Worm (Caenorhabditis elegans) whole organism, L4 larva: ENCODE measurements around the gene nhr-268.

Experiments
- D1046.2 ChIP-seq: fragments of 200-800 bp; sonication (Bioruptor generic); IDR thresholded peaks from 2 replicates; pipeline ENCODE4 v1.3.6; 2022; ENCODE audit warnings: missing genetic modification characterization, missing compliant biosample characterization
- F37D6.2 ChIP-seq: sonication (generic microtip); optimal IDR thresholded peaks from 2 replicates; lab custom pipeline; 2016; ENCODE audit warnings: mild to moderate bottlenecking, missing genetic modification characterization, missing compliant biosample characterization
- Y5F2A.4 ChIP-seq: fragments of 200-800 bp; sonication (Bioruptor generic); optimal IDR thresholded peaks from 2 replicates; lab custom pipeline; 2018; ENCODE audit warnings: mild to moderate bottlenecking, missing genetic modification characterization, missing compliant biosample characterization
- ZK337.2 ChIP-seq: fragments of 200-800 bp; sonication (Bioruptor generic); IDR thresholded peaks from 2 replicates; pipeline ENCODE4 v1.3.6; 2022; ENCODE audit warnings: missing genetic modification reagents, missing genetic modification characterization, missing compliant biosample characterization
- ZK546.5 ChIP-seq, 2 experiments: sonication (generic microtip); optimal IDR thresholded peaks; 2 replicates each; lab custom pipeline; 2017; ENCODE audit warnings: missing biosample characterization in 2 of 2, missing genetic modification characterization in 2 of 2
- aha-1 ChIP-seq: fragments of 150-350 bp; peaks from one replicate; lab custom pipeline; 2014; ENCODE audit warnings: missing biosample characterization, missing genetic modification characterization
- arid-1 ChIP-seq: fragments of 200-800 bp; sonication (Bioruptor generic); conservative IDR thresholded peaks from 2 replicates; pipeline ENCODE4 v1.3.6; 2022; ENCODE audit warnings: missing genetic modification reagents, missing genetic modification characterization, missing compliant biosample characterization
- ceh-32 ChIP-seq: sonication (generic microtip); optimal IDR thresholded peaks from 2 replicates; lab custom pipeline; 2016; ENCODE audit warnings: mild to moderate bottlenecking, missing genetic modification characterization, missing compliant biosample characterization; ENCODE audit not compliant: poor library complexity
- ceh-62 ChIP-seq: sonication (generic microtip); optimal IDR thresholded peaks from 2 replicates; lab custom pipeline; 2017; ENCODE audit warnings: missing biosample characterization, missing genetic modification characterization
- daf-16 ChIP-seq, 3 experiments: sonication (generic microtip); optimal IDR thresholded peaks; 2 replicates each; lab custom pipeline; 2016 to 2017; ENCODE audit warnings: missing genetic modification characterization in 3 of 3, missing genetic modification reagents in 3 of 3, mild to moderate bottlenecking in 2 of 3, missing compliant biosample characterization in 2 of 3, missing biosample characterization in 1 of 3, moderate library complexity in 1 of 3
- dpl-1 ChIP-seq: fragments of 150-350 bp; optimal IDR thresholded peaks from 2 replicates; lab custom pipeline; 2014; ENCODE audit warnings: missing biosample characterization, missing genetic modification reagents, missing genetic modification characterization
- dve-1 ChIP-seq: sonication (generic microtip); optimal IDR thresholded peaks from 2 replicates; lab custom pipeline; 2017; ENCODE audit warnings: antibody characterized with exemption, mild to moderate bottlenecking, missing genetic modification characterization, missing compliant biosample characterization; ENCODE audit not compliant: insufficient read depth
- egl-43 ChIP-seq: fragments of 200-800 bp; sonication (Bioruptor generic); IDR thresholded peaks from 2 replicates; pipeline ENCODE4 v1.3.6; 2022; ENCODE audit warnings: missing genetic modification reagents, missing genetic modification characterization, missing compliant biosample characterization
- hlh-30 ChIP-seq: sonication (generic microtip); optimal IDR thresholded peaks from 2 replicates; lab custom pipeline; 2017; ENCODE audit warnings: antibody characterized with exemption, mild to moderate bottlenecking, missing genetic modification characterization, missing compliant biosample characterization; ENCODE audit not compliant: insufficient read depth
- jun-1 ChIP-seq: fragments of 150-350 bp; optimal IDR thresholded peaks from 2 replicates; lab custom pipeline; 2014; ENCODE audit warnings: missing biosample characterization, missing genetic modification reagents, missing genetic modification characterization
- lin-13 ChIP-seq: fragments of 150-350 bp; optimal IDR thresholded peaks from 2 replicates; lab custom pipeline; 2014; ENCODE audit warnings: missing biosample characterization, missing genetic modification reagents, missing genetic modification characterization
- lin-15B ChIP-seq: fragments of 150-350 bp; sonication (generic microtip); optimal IDR thresholded peaks from 3 replicates; lab custom pipeline; 2014; ENCODE audit warnings: missing biosample characterization, missing genetic modification characterization
- lir-3 ChIP-seq: sonication (generic microtip); optimal IDR thresholded peaks from 2 replicates; lab custom pipeline; 2016; ENCODE audit warnings: mild to moderate bottlenecking, missing genetic modification characterization, missing compliant biosample characterization
- mdl-1 ChIP-seq, 2 experiments: fragments of 150-350 bp in 1 of 2; sonication (generic microtip) in 1 of 2; optimal IDR thresholded peaks; 2 replicates each; lab custom pipeline; 2014 to 2017; ENCODE audit warnings: missing biosample characterization in 2 of 2, missing genetic modification characterization in 2 of 2
- mxl-3 ChIP-seq: fragments of 200-800 bp; sonication (Bioruptor generic); optimal IDR thresholded peaks from 2 replicates; lab custom pipeline; 2018; ENCODE audit warnings: mild to moderate bottlenecking, missing genetic modification characterization, missing compliant biosample characterization
- nhr-102 ChIP-seq: sonication (generic microtip); optimal IDR thresholded peaks from 2 replicates; lab custom pipeline; 2016; ENCODE audit warnings: mild to moderate bottlenecking, missing genetic modification characterization, moderate library complexity, missing compliant biosample characterization
- nhr-237 ChIP-seq: sonication (generic microtip); optimal IDR thresholded peaks from 2 replicates; lab custom pipeline; 2017; ENCODE audit warnings: missing biosample characterization, missing genetic modification characterization
- nhr-76 ChIP-seq: fragments of 150-350 bp; optimal IDR thresholded peaks from 2 replicates; lab custom pipeline; 2014; ENCODE audit warnings: missing biosample characterization, missing genetic modification characterization
- pqm-1 ChIP-seq: sonication (generic microtip); optimal IDR thresholded peaks from 2 replicates; lab custom pipeline; 2017; ENCODE audit warnings: missing biosample characterization, missing genetic modification characterization
- set-16 ChIP-seq: fragments of 200-800 bp; sonication (Bioruptor generic); IDR thresholded peaks from 2 replicates; pipeline ENCODE4 v1.3.6; 2022; ENCODE audit warnings: missing genetic modification reagents, missing genetic modification characterization, missing compliant biosample characterization
- snpc-1.2 ChIP-seq: fragments of 200-800 bp; sonication (Bioruptor generic); IDR thresholded peaks from 2 replicates; pipeline ENCODE4 v1.3.6; 2022; ENCODE audit warnings: missing genetic modification reagents, missing genetic modification characterization, missing compliant biosample characterization
- unc-130 ChIP-seq: sonication (generic microtip); optimal IDR thresholded peaks from 2 replicates; lab custom pipeline; 2016; ENCODE audit warnings: missing genetic modification reagents, missing genetic modification characterization, missing compliant biosample characterization
- unc-62 ChIP-seq, 3 experiments: fragments of 150-350 bp in 1 of 3; sonication (generic microtip); optimal IDR thresholded peaks in 2 of 3; peaks in 1 of 3; 1 replicate in 1 of 3; 2 replicates in 2 of 3; lab custom pipeline; 2014 to 2017; ENCODE audit warnings: missing biosample characterization in 3 of 3, missing genetic modification characterization in 3 of 3, missing genetic modification reagents in 3 of 3, missing genotype in 1 of 3
- vab-7 ChIP-seq: fragments of 200-800 bp; sonication (Bioruptor generic); IDR thresholded peaks from 2 replicates; pipeline ENCODE4 v1.3.6; 2022; ENCODE audit warnings: missing genetic modification reagents, missing genetic modification characterization, missing compliant biosample characterization
- zfp-3 ChIP-seq: fragments of 200-800 bp; sonication (Bioruptor generic); conservative IDR thresholded peaks from 2 replicates; pipeline ENCODE4 v1.3.6; 2022; ENCODE audit warnings: missing genetic modification reagents, missing genetic modification characterization, missing compliant biosample characterization

Gene nhr-268

DNA sequence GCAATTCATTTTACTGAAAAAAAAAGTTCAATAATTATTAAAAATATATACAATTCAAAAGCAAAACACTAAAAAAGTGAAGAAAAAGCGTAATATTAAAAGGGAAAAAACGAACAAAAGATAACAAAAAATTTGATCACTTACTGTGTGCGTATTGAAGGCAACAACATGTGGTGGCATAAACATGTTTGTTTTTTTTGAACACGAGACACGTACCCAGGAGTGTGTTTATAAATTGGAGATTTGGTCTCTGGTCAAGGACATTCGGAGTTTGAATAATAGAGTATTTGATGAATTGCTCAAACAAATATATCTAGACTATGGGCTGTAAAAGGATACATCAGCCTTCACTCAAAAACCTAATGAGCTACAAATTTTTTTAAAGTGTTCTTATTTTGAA is 25.6 kb downstream of the nhr-268 start:
- TF ChIP-seq daf-16 (GFP tag; optimal IDR thresholded peaks at IDR 0.05; lab: Kevin White, UChicago) (peak in 1 of 2 experiments; percentile 83), daf-16 (tag; optimal IDR thresholded peaks at IDR 0.05; lab: Kevin White, UChicago) (peak; percentile 94), mdl-1 (tag; optimal IDR thresholded peaks at IDR 0.05; lab: Kevin White, UChicago) (peak in 1 of 2 experiments; percentile 11), dve-1 (tag; lab: Kevin White, UChicago) (peak; percentile 27), unc-62 (GFP tag; optimal IDR thresholded peaks at IDR 0.05 in 1 of 2; lab: Kevin White, UChicago) (peak in 1 of 2 experiments; percentile 54), unc-62 (tag; optimal IDR thresholded peaks at IDR 0.05; lab: Kevin White, UChicago) (no peak), jun-1 (tag; lab: Kevin White, UChicago) (no peak)

DNA sequence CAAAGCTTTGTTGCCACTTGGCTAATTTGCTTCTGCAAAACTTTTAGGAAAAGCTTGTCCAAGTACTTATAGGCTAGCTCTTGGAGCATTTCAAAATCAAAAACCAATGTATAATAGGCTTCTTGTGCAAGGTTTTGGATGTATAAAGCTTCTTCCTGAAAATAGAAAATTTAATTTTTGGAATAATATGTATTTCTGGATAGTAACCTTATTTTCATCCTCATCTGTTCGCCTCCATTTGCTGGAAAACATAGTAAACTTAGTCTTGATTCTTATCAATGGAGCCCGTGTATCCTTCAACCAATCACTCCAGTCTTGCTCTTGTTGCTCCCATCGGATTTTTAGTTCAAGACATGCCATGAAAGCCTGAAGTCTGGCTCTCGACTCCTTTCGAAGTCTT is 26.6 kb downstream of the nhr-268 start, which contains the start of gene Y6E2A.4:
Y6E2A.4 (minus strand) TSS at position 101 of the 400 bp plus-strand sequence.
- TF ChIP-seq vab-7 = no peak
- TF ChIP-seq lir-3 (tag; lab: Kevin White, UChicago) = no peak
- no peak for TF ChIP-seq ZK546.5 (tag; optimal IDR thresholded peaks at IDR 0.05; lab: Kevin White, UChicago)
- no peak for TF ChIP-seq nhr-76 (tag; lab: Kevin White, UChicago)
- TF ChIP-seq D1046.2 = no peak
- TF ChIP-seq snpc-1.2 (GFP tag; lab: Robert Waterston, UW) = no peak
- TF ChIP-seq lin-13 (GFP tag; lab: Kevin White, UChicago) = no peak
- no peak for TF ChIP-seq set-16 (GFP tag; lab: Robert Waterston, UW)
- TF ChIP-seq ceh-32 (tag; lab: Kevin White, UChicago) = no peak
- no peak for TF ChIP-seq ceh-62 (tag; lab: Kevin White, UChicago)
- no peak for TF ChIP-seq aha-1 (tag; lab: Kevin White, UChicago)
- no peak for TF ChIP-seq pqm-1 (tag; lab: Kevin White, UChicago)
- TF ChIP-seq unc-62 (GFP tag; optimal IDR thresholded peaks at IDR 0.05 in 1 of 2; lab: Kevin White, UChicago) = no peak
- no peak for TF ChIP-seq unc-62 (tag; optimal IDR thresholded peaks at IDR 0.05; lab: Kevin White, UChicago)
- no peak for TF ChIP-seq nhr-102 (tag; lab: Kevin White, UChicago)
- TF ChIP-seq egl-43 (GFP tag; lab: Robert Waterston, UW) = no peak
- TF ChIP-seq nhr-237 (tag; lab: Kevin White, UChicago) = no peak
- TF ChIP-seq hlh-30 (tag; lab: Kevin White, UChicago) = no peak
- no peak for TF ChIP-seq F37D6.2 (tag; lab: Kevin White, UChicago)
- TF ChIP-seq unc-130 (GFP tag; lab: Kevin White, UChicago) = no peak
- TF ChIP-seq mxl-3 (GFP tag; lab: Kevin White, UChicago) = no peak

DNA sequence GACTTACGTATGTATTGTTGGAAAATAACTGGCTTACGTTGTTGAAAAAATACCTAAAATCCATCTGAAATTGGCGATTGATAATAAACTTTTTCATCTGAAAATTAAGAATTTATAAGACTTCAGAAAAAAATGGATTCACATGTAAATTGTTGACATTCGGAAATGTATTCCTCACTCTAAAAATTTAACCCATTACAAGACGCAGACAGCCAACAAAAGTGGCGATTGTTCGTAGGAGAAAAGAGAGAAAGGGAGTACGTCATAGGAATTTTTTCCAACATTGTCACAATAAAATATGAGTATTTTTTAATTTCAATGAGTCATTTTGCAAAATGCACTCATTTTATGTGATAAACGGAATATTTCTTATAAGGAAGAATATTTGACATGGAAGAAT is 28.5 kb downstream of the nhr-268 start, which contains the start of gene Y6E2A.5:
Y6E2A.5 (minus strand) TSS at position 101 of the 400 bp plus-strand sequence.
- TF ChIP-seq zfp-3 (no peak), hlh-30 (tag; lab: Kevin White, UChicago) (no peak), unc-62 (GFP tag; optimal IDR thresholded peaks at IDR 0.05 in 1 of 2; lab: Kevin White, UChicago) (peak in 1 of 2 experiments; percentile 18), unc-62 (tag; optimal IDR thresholded peaks at IDR 0.05; lab: Kevin White, UChicago) (no peak)

DNA sequence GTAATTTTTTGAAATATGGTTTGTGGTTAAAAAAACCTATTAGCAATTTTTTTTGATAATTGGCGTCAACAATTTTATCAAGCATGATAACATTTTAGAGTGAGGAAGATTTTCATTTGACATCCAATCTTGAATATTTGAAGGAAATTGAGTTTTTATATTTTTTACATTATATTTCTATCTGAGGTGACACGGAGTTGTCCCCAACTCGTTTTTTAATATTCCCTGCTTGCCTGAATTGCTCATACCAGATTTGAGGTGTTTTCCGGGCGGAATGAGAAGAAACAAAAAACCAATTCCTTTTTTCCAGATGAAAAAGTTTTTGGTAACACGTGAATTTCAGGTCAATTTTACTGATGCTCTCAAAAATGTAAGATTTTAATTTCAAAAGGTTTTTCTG is 29.5 kb downstream of the nhr-268 start, which contains the start of gene Y6E2A.7:
Y6E2A.7 (plus strand) TSS at position 301 of the 400 bp plus-strand sequence.
- TF ChIP-seq arid-1 (GFP tag; lab: Robert Waterston, UW) (no peak), Y5F2A.4 (GFP tag; lab: Kevin White, UChicago) (no peak), zfp-3 (no peak), dpl-1 (no peak), lin-15B (tag; lab: Kevin White, UChicago) (no peak)

DNA sequence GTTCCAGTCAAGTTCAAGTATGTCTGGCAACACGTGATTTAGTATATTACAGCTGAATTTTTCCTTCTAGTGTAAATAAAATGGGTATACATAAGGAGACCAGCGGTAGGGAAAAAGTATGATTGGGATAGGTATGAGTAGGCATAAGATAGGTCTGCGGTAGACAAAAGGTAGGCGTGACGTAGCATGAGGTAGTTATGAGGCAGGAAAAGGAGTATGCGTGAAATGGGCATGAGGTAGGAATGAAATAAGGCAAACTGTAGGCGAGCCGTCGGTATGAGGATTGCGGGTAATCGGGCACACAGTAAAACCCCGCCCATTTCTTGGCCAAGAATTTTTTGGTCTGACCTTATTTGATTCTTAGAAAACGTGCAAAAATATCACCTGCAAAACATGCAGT is 31.4 kb downstream of the nhr-268 start:
- peak; percentile 24 for TF ChIP-seq aha-1 (tag; lab: Kevin White, UChicago)
- TF ChIP-seq ZK337.2 = no peak
- TF ChIP-seq, all 104 proteins: peak for 1
